Worm (Caenorhabditis elegans): ENCODE measurements around the gene VW02B12L.2.

- TF ChIP-seq flt-1 (GFP tag; IDR thresholded peaks at IDR 0.05) (peak; percentile 63; the same call in 1 of the 2 replicates), tab-1 (GFP tag; IDR thresholded peaks at IDR 0.05) (0 out of 2 replicates have a peak, but pooled peaks have one; percentile 62), T22C8.4 (GFP tag; IDR thresholded peaks at IDR 0.05) (no peak), cog-1 (tag; optimal IDR thresholded peaks at IDR 0.05) (peak; percentile 50), ztf-23 (GFP tag; IDR thresholded peaks at IDR 0.05) (peak; percentile 63; the same call in 1 of the 2 replicates), ztf-29 (GFP tag; IDR thresholded peaks at IDR 0.05) (no peak), med-1 (GFP tag; optimal IDR thresholded peaks at IDR 0.05; ENCODE audit: insufficient read depth) (peak; percentile 49), ref-1 (GFP tag; conservative IDR thresholded peaks at IDR 0.05) (no peak)
Observed at ce11 chrII:11473525-11474181, 33.5 kb upstream of the VW02B12L.2 start, which contains the start of the genes metl-1 and W02B12.11.
